Worm (Caenorhabditis elegans) whole organism, mixed stage, embryonic: ENCODE measurements around the gene ZK792.4.

Experiments used
- M03D4.4 ChIP-seq: sonication (generic microtip); optimal IDR thresholded peaks from 2 replicates; lab custom pipeline; 2017; ENCODE audit warnings: mild to moderate bottlenecking, missing genetic modification characterization, missing compliant biosample characterization
- bed-3 ChIP-seq: fragments of 200-800 bp; sonication (Bioruptor generic); optimal IDR thresholded peaks from 3 replicates; lab custom pipeline; 2018; ENCODE audit warnings: mild to moderate bottlenecking, missing genetic modification characterization, moderate library complexity, missing compliant biosample characterization
- blmp-1 ChIP-seq: fragments of 150-350 bp; optimal IDR thresholded peaks from 2 replicates; lab custom pipeline; 2014; ENCODE audit warnings: missing biosample characterization, missing genetic modification characterization
- ceh-39 ChIP-seq: fragments of 150-350 bp; optimal IDR thresholded peaks from 2 replicates; lab custom pipeline; 2014; ENCODE audit warnings: missing biosample characterization, missing genetic modification characterization
- ceh-43 ChIP-seq: fragments of 200-800 bp; sonication (Bioruptor generic); optimal IDR thresholded peaks from 2 replicates; lab custom pipeline; 2018; ENCODE audit warnings: mild to moderate bottlenecking, missing genetic modification characterization, moderate library complexity, missing compliant biosample characterization
- ceh-83 ChIP-seq: fragments of 200-800 bp; sonication (Bioruptor generic); optimal IDR thresholded peaks from 2 replicates; lab custom pipeline; 2018; ENCODE audit warnings: mild to moderate bottlenecking, missing genetic modification characterization, missing compliant biosample characterization
- ces-1 ChIP-seq: fragments of 150-350 bp; optimal IDR thresholded peaks from 2 replicates; lab custom pipeline; 2014; ENCODE audit warnings: missing biosample characterization, missing genetic modification reagents, missing genetic modification characterization
- cnd-1 ChIP-seq: fragments of 200-800 bp; sonication (Bioruptor generic); optimal IDR thresholded peaks from 2 replicates; lab custom pipeline; 2018; ENCODE audit warnings: mild to moderate bottlenecking, missing genetic modification characterization, missing compliant biosample characterization
- drap-1 ChIP-seq: fragments of 200-800 bp; sonication (Bioruptor generic); optimal IDR thresholded peaks from 3 replicates; lab custom pipeline; 2018; ENCODE audit warnings: mild to moderate bottlenecking, missing genetic modification characterization, missing compliant biosample characterization
- elt-1 ChIP-seq: sonication (generic microtip); optimal IDR thresholded peaks from 2 replicates; lab custom pipeline; 2017; ENCODE audit warnings: missing genetic modification characterization, mild to moderate bottlenecking, missing compliant biosample characterization, antibody characterized with exemption, moderate library complexity, borderline replicate concordance; ENCODE audit not compliant: insufficient read depth
- elt-3 ChIP-seq: fragments of 150-350 bp; optimal IDR thresholded peaks from 2 replicates; lab custom pipeline; 2014; ENCODE audit warnings: missing biosample characterization, missing genetic modification characterization
- flh-1 ChIP-seq: fragments of 200-800 bp; sonication (Bioruptor generic); optimal IDR thresholded peaks from 2 replicates; lab custom pipeline; 2018; ENCODE audit warnings: mild to moderate bottlenecking, missing genetic modification characterization, moderate library complexity, missing compliant biosample characterization
- ham-2 ChIP-seq: fragments of 200-800 bp; sonication (Bioruptor generic); optimal IDR thresholded peaks from 2 replicates; lab custom pipeline; 2018; ENCODE audit warnings: mild to moderate bottlenecking, missing genetic modification characterization, missing compliant biosample characterization
- hlh-1 ChIP-seq: fragments of 150-350 bp; optimal IDR thresholded peaks from 2 replicates; lab custom pipeline; 2014; ENCODE audit warnings: missing biosample characterization, missing genetic modification reagents, missing genetic modification characterization
- lin-13 ChIP-seq: fragments of 150-350 bp; optimal IDR thresholded peaks from 2 replicates; lab custom pipeline; 2014; ENCODE audit warnings: missing biosample characterization, missing genetic modification characterization
- lin-32 ChIP-seq: fragments of 200-800 bp; sonication (Bioruptor generic); optimal IDR thresholded peaks from 2 replicates; lab custom pipeline; 2018; ENCODE audit warnings: mild to moderate bottlenecking, missing genetic modification characterization, missing compliant biosample characterization
- lsy-2 ChIP-seq: fragments of 150-350 bp; optimal IDR thresholded peaks from 2 replicates; lab custom pipeline; 2014; ENCODE audit warnings: missing biosample characterization, missing genetic modification characterization
- mab-5 ChIP-seq: fragments of 150-350 bp; optimal IDR thresholded peaks from 2 replicates; lab custom pipeline; 2014; ENCODE audit warnings: missing biosample characterization, missing genetic modification characterization
- mep-1 ChIP-seq: fragments of 150-350 bp; optimal IDR thresholded peaks from 2 replicates; lab custom pipeline; 2017; ENCODE audit warnings: missing biosample characterization, missing genetic modification reagents, missing genetic modification characterization, inconsistent platforms
- mls-2 ChIP-seq: sonication (generic microtip); optimal IDR thresholded peaks from 2 replicates; lab custom pipeline; 2016; ENCODE audit warnings: mild to moderate bottlenecking, missing genetic modification characterization, moderate library complexity, missing compliant biosample characterization
- nhr-12 ChIP-seq: fragments of 150-350 bp; optimal IDR thresholded peaks from 2 replicates; lab custom pipeline; 2014; ENCODE audit warnings: missing biosample characterization, missing genetic modification characterization
- nhr-2 ChIP-seq: fragments of 150-350 bp; optimal IDR thresholded peaks from 2 replicates; lab custom pipeline; 2014; ENCODE audit warnings: missing biosample characterization, missing genetic modification characterization
- nhr-237 ChIP-seq: fragments of 150-350 bp; optimal IDR thresholded peaks from 2 replicates; lab custom pipeline; 2014; ENCODE audit warnings: missing biosample characterization, missing genetic modification characterization
- nhr-28 ChIP-seq: fragments of 150-350 bp; optimal IDR thresholded peaks from 2 replicates; lab custom pipeline; 2014; ENCODE audit warnings: missing biosample characterization, missing genetic modification characterization
- nhr-76 ChIP-seq: sonication (generic microtip); optimal IDR thresholded peaks from 2 replicates; lab custom pipeline; 2017; ENCODE audit warnings: missing biosample characterization, missing genetic modification characterization
- pha-4 ChIP-seq: fragments of 150-350 bp; optimal IDR thresholded peaks from 2 replicates; lab custom pipeline; 2018; ENCODE audit warnings: missing biosample characterization, missing genetic modification reagents, missing genetic modification characterization
- sem-2 ChIP-seq: fragments of 200-800 bp; sonication (Bioruptor generic); optimal IDR thresholded peaks from 2 replicates; lab custom pipeline; 2018; ENCODE audit warnings: mild to moderate bottlenecking, missing genetic modification characterization, missing compliant biosample characterization
- snpc-4 ChIP-seq: fragments of 150-350 bp; optimal IDR thresholded peaks from 2 replicates; lab custom pipeline; 2014; ENCODE audit warnings: missing biosample characterization, missing genetic modification characterization
- sptf-1 ChIP-seq: sonication (generic microtip); optimal IDR thresholded peaks from 2 replicates; lab custom pipeline; 2017; ENCODE audit warnings: mild to moderate bottlenecking, missing genetic modification characterization, moderate library complexity, missing compliant biosample characterization
- tbx-8 ChIP-seq: fragments of 200-800 bp; sonication (Bioruptor generic); optimal IDR thresholded peaks from 2 replicates; lab custom pipeline; 2018; ENCODE audit warnings: mild to moderate bottlenecking, missing genetic modification characterization, moderate library complexity, missing compliant biosample characterization
- unc-120 ChIP-seq: sonication (generic microtip); optimal IDR thresholded peaks from 2 replicates; lab custom pipeline; 2017; ENCODE audit warnings: missing genetic modification characterization, missing compliant biosample characterization; ENCODE audit not compliant: poor library complexity, severe bottlenecking
- unc-39 ChIP-seq: fragments of 150-350 bp; optimal IDR thresholded peaks from 2 replicates; lab custom pipeline; 2014; ENCODE audit warnings: missing biosample characterization, missing genetic modification characterization
- unc-62 ChIP-seq: fragments of 150-350 bp; optimal IDR thresholded peaks from 2 replicates; lab custom pipeline; 2014; ENCODE audit warnings: missing biosample characterization, missing genetic modification reagents, missing genetic modification characterization
- zip-8 ChIP-seq: fragments of 150-350 bp; optimal IDR thresholded peaks from 2 replicates; lab custom pipeline; 2014; ENCODE audit warnings: missing biosample characterization, missing genetic modification characterization
- ztf-11 ChIP-seq: fragments of 150-350 bp; optimal IDR thresholded peaks from 2 replicates; lab custom pipeline; 2014; ENCODE audit warnings: missing biosample characterization, missing genetic modification characterization

The ZK792.4 gene

DNA sequence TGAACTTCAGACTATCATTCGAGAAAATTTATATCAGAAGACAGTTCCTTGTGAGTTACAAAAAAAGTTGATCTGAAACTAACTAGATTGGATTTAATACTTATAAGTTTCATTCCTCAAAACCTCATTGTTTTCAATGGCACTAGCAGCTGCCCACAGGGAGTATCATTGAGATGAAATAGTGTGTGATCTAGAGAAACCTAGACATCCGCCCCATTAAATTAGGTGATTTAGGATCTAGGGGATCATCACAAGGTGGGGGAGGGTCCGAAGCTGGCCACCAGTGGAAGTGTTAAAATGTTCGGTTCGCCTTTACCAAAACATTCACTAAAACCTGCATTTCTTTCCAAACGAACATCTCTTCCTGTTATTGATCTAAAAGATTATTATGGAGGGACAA is 34.6 kb upstream of the ZK792.4 start:
- TF ChIP-seq hlh-1 (tag; lab: Kevin White, UChicago) (peak; percentile 14), elt-3 (tag; lab: Kevin White, UChicago) (no peak)

DNA sequence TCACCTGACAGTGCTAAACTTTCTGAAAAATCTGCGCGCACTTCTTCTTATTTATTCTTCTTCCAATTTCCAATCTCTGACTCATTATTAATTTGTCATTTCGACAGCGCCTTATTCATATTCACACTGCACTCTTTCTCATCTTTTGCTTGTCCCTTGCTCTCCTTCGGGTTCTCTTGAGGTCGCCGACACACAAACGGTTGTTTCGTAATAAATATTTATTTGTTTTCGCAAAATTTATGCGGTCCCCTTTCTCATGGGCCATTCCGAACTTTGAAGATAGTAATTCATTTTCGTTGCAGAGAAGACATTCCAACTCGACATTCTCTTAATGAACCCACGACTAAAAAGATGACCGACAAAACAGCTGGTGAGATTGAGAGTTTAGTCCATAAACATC is 32.9 kb upstream of the ZK792.4 start, which contains the start of gene magi-1:
Gene magi-1, plus strand, starts transcription at position 301 of the 400 bp plus-strand sequence.
- TF ChIP-seq blmp-1 (no peak), zip-8 (no peak), unc-39 (no peak), lin-32 (GFP tag; lab: Kevin White, UChicago) (no peak), ham-2 (GFP tag; lab: Kevin White, UChicago) (no peak), drap-1 (no peak), lsy-2 (tag; lab: Kevin White, UChicago) (no peak), ces-1 (no peak), snpc-4 (tag; lab: Kevin White, UChicago) (no peak), flh-1 (GFP tag; lab: Kevin White, UChicago) (no peak), mls-2 (no peak), elt-3 (tag; lab: Kevin White, UChicago) (no peak), nhr-28 (no peak), ceh-39 (no peak), ceh-43 (no peak), ceh-83 (GFP tag; lab: Kevin White, UChicago) (no peak), nhr-237 (tag; lab: Kevin White, UChicago) (no peak), nhr-12 (tag; lab: Kevin White, UChicago) (no peak)
- TF ChIP-seq, all 35 proteins: peak for 0

DNA sequence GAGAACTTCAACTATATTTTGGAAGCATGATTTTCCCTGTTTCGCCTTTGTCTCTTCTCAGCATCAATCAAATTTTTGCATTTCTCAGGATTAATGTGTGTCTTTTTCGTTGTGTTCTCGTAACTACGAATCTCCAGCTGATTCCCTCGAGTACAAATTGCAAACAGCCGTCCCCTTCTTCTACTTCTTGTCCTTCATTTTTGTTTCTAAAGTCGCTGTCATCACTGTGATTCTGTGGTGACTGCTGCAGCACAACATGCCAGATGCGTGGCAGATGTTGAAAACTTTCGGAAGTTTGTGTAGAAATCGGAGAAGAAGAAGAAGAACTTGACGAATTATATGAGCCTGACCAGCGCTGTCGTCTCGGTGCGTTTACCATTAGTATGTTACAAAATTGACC is 31.5 kb upstream of the ZK792.4 start:
- TF ChIP-seq hlh-1 (tag; lab: Kevin White, UChicago) = peak; percentile 42
- TF ChIP-seq tbx-8 (GFP tag; lab: Kevin White, UChicago) = no peak

DNA sequence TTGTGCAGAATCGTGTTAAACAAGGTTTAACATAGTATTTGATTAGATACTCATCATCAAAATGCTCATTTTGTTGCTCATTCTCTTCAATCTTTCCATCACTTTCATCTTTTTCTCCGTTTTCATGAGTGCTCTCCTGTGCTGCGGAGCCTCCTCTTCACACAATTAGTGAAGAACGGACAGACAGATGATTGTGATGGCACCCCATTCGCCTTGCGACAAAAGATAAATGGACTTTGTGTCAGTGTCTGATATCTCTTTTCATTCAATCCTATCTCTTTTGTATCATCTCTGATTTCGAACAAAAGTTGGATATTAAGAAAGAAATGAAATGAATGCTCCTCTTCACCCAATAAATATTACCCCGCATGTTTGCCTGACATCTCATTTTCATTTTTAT is 28.5 kb upstream of the ZK792.4 start:
- TF ChIP-seq lin-13 (tag; lab: Kevin White, UChicago) = no peak
- TF ChIP-seq unc-120 = peak; percentile 75
- TF ChIP-seq mep-1 = no peak
- TF ChIP-seq unc-62 (GFP tag; lab: Kevin White, UChicago) = peak; percentile 92
- TF ChIP-seq hlh-1 (tag; lab: Kevin White, UChicago) = peak; percentile 16
- peak; percentile 31 for TF ChIP-seq pha-4

DNA sequence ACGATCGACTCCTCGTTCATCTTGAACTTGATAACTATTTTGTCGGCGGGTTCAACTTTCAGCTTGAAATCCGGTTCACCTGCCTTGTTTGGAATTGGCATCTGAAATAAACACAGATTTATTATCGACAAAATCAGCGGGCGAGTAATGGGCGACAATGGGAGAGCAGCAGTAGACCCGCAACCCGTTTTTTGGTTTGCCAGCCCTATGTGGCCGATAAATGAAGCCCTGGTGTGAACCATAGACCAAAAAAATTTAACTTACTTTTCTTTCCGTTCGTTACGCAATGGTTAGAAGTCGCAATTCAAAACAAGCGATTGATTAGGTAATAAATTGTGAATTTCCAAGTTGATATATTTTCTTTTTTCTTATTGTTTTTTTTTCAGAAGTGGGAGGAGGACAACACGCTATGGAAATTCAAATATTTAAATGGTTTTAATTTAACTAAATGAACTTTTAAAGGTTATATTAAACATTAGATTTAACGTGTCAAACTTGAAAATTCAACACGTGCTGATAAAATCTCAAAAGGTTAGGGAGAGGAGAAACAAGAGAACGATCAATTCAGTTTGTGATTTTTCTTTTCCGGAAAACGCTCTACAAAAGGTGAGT is 22.0 kb upstream of the ZK792.4 start, which contains the start of the genes T22B3.3 and alg-3:
Gene T22B3.3, minus strand, starts transcription at position 101 of the 612 bp plus-strand sequence.
Gene alg-3, plus strand, starts transcription at position 562 of the 612 bp plus-strand sequence.
- TF ChIP-seq nhr-76 (no peak), nhr-12 (tag; lab: Kevin White, UChicago) (no peak), blmp-1 (no peak), ztf-11 (tag; lab: Kevin White, UChicago) (no peak), elt-3 (tag; lab: Kevin White, UChicago) (no peak), bed-3 (GFP tag; lab: Kevin White, UChicago) (no peak), nhr-237 (tag; lab: Kevin White, UChicago) (no peak), elt-1 (no peak), unc-120 (no peak), unc-39 (no peak), nhr-28 (no peak), lsy-2 (tag; lab: Kevin White, UChicago) (no peak), ham-2 (GFP tag; lab: Kevin White, UChicago) (no peak), mab-5 (tag; lab: Kevin White, UChicago) (no peak), flh-1 (GFP tag; lab: Kevin White, UChicago) (no peak), ceh-39 (no peak), zip-8 (no peak), ceh-83 (GFP tag; lab: Kevin White, UChicago) (no peak), mls-2 (no peak), cnd-1 (tag; lab: Kevin White, UChicago) (no peak)

DNA sequence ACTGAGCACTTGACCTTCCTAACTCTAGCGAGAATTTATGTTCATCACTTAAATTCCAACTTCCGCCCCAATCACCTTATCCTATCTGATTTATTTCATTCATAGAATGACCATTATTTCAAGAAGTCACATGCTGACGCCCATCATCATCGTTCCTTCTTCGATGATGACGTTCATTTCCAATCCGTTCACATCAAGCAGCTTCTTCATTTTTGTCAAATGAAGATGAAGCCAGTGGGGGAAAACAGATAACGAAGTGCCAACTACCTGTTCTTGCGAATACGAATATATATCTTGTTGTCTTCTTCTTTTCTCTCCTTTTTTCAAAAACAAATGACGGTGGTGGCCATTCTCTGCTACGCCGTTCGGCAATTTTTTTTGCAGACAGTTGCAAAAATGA is 20.1 kb upstream of the ZK792.4 start:
- TF ChIP-seq mep-1 (no peak), sptf-1 (tag; lab: Kevin White, UChicago) (no peak), nhr-2 (tag; lab: Kevin White, UChicago) (no peak), unc-62 (GFP tag; lab: Kevin White, UChicago) (no peak), ces-1 (no peak), unc-120 (no peak), nhr-237 (tag; lab: Kevin White, UChicago) (no peak), mab-5 (tag; lab: Kevin White, UChicago) (no peak), elt-1 (no peak), nhr-12 (tag; lab: Kevin White, UChicago) (no peak), unc-39 (no peak), drap-1 (no peak), ham-2 (GFP tag; lab: Kevin White, UChicago) (no peak), zip-8 (no peak), bed-3 (GFP tag; lab: Kevin White, UChicago) (no peak), ceh-39 (no peak), M03D4.4 (no peak), sem-2 (no peak)
